Fruit fly (Drosophila melanogaster): ENCODE data around the gene Jon74E.

The Jon74E gene

DNA sequence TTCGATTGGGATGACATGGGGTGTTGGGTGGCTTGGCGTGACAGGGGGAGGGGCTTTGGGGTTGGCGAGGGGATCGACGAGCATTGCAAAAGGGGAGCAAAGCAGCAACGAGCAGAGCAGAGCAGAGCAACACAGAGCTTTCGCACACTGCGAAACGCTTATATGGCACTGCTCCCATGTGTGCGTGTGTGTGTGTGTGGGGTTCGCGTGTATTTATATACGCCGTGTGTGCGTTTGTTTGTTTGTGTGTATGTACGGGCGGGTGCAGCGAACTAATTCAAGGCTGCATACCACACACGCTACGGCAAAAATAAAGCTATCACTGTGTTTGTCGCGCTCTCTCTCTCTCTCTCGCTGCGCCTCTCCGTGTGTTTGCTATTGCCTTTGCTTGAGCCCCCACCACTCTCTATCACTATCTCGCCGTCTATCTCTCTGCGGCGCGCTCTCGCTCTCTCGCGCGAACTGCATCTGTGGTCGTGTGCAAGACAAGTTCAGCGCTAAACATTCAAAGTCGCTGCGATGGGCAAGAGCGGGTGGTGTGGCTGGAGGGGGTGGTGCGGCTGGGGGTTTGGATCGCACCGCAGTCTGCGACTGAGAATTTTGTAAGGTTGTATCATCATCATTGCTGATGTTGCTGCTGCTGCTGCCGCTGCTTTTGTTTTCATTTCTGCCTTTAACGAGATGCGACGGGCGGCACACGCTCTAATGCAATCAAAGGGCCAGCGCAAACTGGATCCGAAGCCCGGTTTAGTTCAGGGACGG is 41.7 kb upstream of the Jon74E start (continued):
- TF ChIP-seq vnd (GFP tag; IDR thresholded peaks at IDR 0.05; ENCODE audit: partially characterized antibody): no peak
- no peak for TF ChIP-seq Dp (GFP tag; optimal IDR thresholded peaks at IDR 0.05)
- TF ChIP-seq nom (GFP tag; optimal IDR thresholded peaks at IDR 0.05): peak; percentile 28
- TF ChIP-seq CG10959 (GFP tag; IDR thresholded peaks at IDR 0.05): no peak
- TF ChIP-seq CG10147 (GFP tag; optimal IDR thresholded peaks at IDR 0.05): no peak
- no peak for TF ChIP-seq CG30403 (GFP tag; optimal IDR thresholded peaks at IDR 0.05)

- TF ChIP-seq CG2202 (tag; optimal IDR thresholded peaks at IDR 0.05) (no peak), sens (GFP tag) (peak; percentile 55)
These were observed 41.1 kb upstream of the Jon74E start for dm6 chr3L:17590049-17590448.

- TF ChIP-seq Ets65A (GFP tag): peak; percentile 59
- TF ChIP-seq YL-1 (GFP tag; optimal IDR thresholded peaks at IDR 0.05): no peak
These were observed 39.8 kb upstream of the Jon74E start for dm6 chr3L:17588686-17589085.

DNA sequence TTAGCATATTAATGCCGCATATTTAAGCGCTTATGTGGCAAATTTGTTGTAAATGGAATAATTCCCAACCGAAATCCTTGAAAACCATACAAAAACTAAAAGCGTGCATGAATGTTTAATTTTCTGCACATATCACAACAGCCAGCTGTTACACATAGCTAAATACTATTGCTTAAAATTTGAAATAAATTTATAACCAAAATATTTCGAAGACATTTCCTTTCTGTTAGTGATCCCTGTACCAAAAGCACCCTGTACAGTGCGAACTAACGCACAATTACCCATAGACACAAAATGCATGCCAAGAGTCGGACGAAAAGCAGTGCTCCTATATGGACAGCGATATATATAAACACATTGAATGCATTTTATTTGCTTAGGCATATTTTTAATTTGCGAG is 39.0 kb upstream of the Jon74E start:
- TF ChIP-seq CG18599 (GFP tag; optimal IDR thresholded peaks at IDR 0.05): no peak
- no peak for TF ChIP-seq CG5180 (GFP tag; optimal IDR thresholded peaks at IDR 0.05)
- no peak for TF ChIP-seq tin (GFP tag; optimal IDR thresholded peaks at IDR 0.05)
- TF ChIP-seq bsh (GFP tag; optimal IDR thresholded peaks at IDR 0.05): peak in 1 of 2 experiments; percentile 17
- TF ChIP-seq CG8089 (GFP tag; optimal IDR thresholded peaks at IDR 0.05): no peak
- TF ChIP-seq Drgx (GFP tag; IDR thresholded peaks at IDR 0.05): peak; percentile 40; the same call in 1 of the 2 replicates
- no peak for TF ChIP-seq slbo (GFP tag; IDR thresholded peaks at IDR 0.05)
- TF ChIP-seq CG16815 (GFP tag; optimal IDR thresholded peaks at IDR 0.05): no peak
- TF ChIP-seq grn (GFP tag; optimal IDR thresholded peaks at IDR 0.05): no peak
- TF ChIP-seq ken (GFP tag; IDR thresholded peaks at IDR 0.05): no peak
- TF ChIP-seq CG11695 (GFP tag; IDR thresholded peaks at IDR 0.05): no peak
- no peak for TF ChIP-seq CG10959 (GFP tag; IDR thresholded peaks at IDR 0.05)
- TF ChIP-seq ind (GFP tag; optimal IDR thresholded peaks at IDR 0.05): no peak
- TF ChIP-seq fd102C (GFP tag; optimal IDR thresholded peaks at IDR 0.05): no peak
- no peak for TF ChIP-seq Med (GFP tag)
- TF ChIP-seq Ets65A (GFP tag): peak; percentile 79
- TF ChIP-seq MTF-1 (GFP tag; optimal IDR thresholded peaks at IDR 0.05; ENCODE audit: borderline replicate concordance): no peak
- TF ChIP-seq D19B (GFP tag; optimal IDR thresholded peaks at IDR 0.05): no peak

- TF ChIP-seq Ada2b (GFP tag; IDR thresholded peaks at IDR 0.05) (no peak), lola (GFP tag; optimal IDR thresholded peaks at IDR 0.05) (no peak), Drgx (GFP tag; IDR thresholded peaks at IDR 0.05) (peak; percentile 43; the same call in 1 of the 2 replicates), Myb (GFP tag; optimal IDR thresholded peaks at IDR 0.05) (no peak), Ets65A (GFP tag) (peak; percentile 4)
These were observed 38.4 kb upstream of the Jon74E start for dm6 chr3L:17587292-17587691.

DNA sequence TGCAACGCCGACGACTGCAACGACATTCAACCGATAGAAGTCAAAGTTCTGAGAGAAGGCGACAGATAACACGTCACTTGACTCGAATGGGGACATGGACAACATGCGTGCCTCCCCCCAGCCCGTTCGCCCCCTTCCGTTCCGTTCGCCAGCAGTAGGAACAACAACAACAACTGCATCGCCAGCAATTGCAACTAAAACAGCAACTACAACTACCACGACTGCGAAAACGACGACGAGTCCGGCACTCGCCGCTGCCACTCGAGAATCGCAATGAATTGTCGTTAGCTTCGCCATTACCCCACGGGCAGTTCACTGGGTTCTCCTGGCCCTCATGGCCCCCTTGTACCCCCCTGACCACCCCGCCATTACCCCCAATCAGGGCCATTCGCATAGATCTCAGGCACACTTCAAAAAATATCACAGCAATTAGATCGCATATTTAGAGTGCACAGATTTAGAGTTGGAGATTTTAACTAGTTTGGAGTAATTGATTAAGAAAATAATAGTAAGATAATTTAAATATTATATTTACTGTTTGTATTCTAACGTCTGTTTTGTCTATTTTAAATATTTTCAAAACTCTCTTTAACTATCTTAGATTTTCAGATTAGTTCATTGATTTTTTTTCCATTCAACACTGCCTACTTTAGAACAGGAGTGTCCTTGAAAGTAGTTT is 37.6 kb upstream of the Jon74E start:
- TF ChIP-seq Neu2 (GFP tag; optimal IDR thresholded peaks at IDR 0.05; ENCODE audit: borderline replicate concordance) (no peak), ken (GFP tag; IDR thresholded peaks at IDR 0.05) (no peak), Dip3 (GFP tag; optimal IDR thresholded peaks at IDR 0.05) (no peak), ham (GFP tag; IDR thresholded peaks at IDR 0.05) (0 out of 2 replicates have a peak, but pooled peaks have one; percentile 8), Ptx1 (GFP tag; IDR thresholded peaks at IDR 0.05) (no peak), Drgx (GFP tag; IDR thresholded peaks at IDR 0.05) (peak; percentile 30; the same call in 1 of the 2 replicates), pita (GFP tag; optimal IDR thresholded peaks at IDR 0.05) (no peak), lmd (GFP tag; IDR thresholded peaks at IDR 0.05) (no peak), CG1602 (GFP tag; optimal IDR thresholded peaks at IDR 0.05) (no peak), chinmo (GFP tag; IDR thresholded peaks at IDR 0.05; ENCODE audit: partially characterized antibody) (no peak), CG1647 (GFP tag; optimal IDR thresholded peaks at IDR 0.05) (no peak), sna (GFP tag; IDR thresholded peaks at IDR 0.05; ENCODE audit: partially characterized antibody) (no peak), al (GFP tag; IDR thresholded peaks at IDR 0.05) (no peak)
